Fruit fly (Drosophila melanogaster): ENCODE results near the gene mud.

DNA sequence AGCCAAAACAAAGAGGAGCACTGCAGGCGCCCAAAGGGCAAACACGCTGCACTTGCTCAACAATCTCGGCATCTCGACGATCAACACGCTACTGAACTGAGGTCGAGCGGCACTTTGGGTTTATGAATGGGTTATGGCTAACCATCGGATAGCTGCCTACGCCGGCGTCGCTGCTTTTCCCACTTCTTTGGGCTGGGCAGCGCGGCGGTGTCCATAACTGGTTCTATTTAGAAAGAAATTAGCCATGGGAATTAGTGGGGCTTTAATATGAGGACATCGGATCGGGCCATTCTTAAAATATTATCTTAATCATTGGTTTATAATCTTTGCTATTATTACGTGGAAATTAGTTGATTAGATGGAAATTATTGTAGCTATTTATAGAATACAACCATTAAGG is 41.8 kb downstream of the mud start, which contains the start of gene CG9400:
- TF ChIP-seq psq (optimal IDR thresholded peaks at IDR 0.05), result no peak
- TF ChIP-seq h (optimal IDR thresholded peaks at IDR 0.05), result no peak
- no peak for TF ChIP-seq Myc (optimal IDR thresholded peaks at IDR 0.05)
- TF ChIP-seq Sin3A (optimal IDR thresholded peaks at IDR 0.05), result no peak
- TF ChIP-seq insv (optimal IDR thresholded peaks at IDR 0.05), result no peak
